Worm (Caenorhabditis elegans): ENCODE data around the gene math-26.

ce11 chrII:1722394-1722793 lies 49.1 kb upstream of the math-26 start, which contains the start of the genes fbxb-5 and btb-8:
- TF ChIP-seq ama-1 (optimal IDR thresholded peaks at IDR 0.05) = no peak
- no peak for TF ChIP-seq unc-39 (tag; optimal IDR thresholded peaks at IDR 0.05)
- TF ChIP-seq lin-39 (tag; optimal IDR thresholded peaks at IDR 0.05) = no peak
- no peak for TF ChIP-seq unc-62 (GFP tag; optimal IDR thresholded peaks at IDR 0.05)
- no peak for TF ChIP-seq nhr-77 (tag; optimal IDR thresholded peaks at IDR 0.05)
- no peak for TF ChIP-seq mdl-1 (tag; optimal IDR thresholded peaks at IDR 0.05)
- no peak for TF ChIP-seq ZK546.5 (tag; optimal IDR thresholded peaks at IDR 0.05)
- no peak for TF ChIP-seq peb-1 (tag; optimal IDR thresholded peaks at IDR 0.05)
- TF ChIP-seq alr-1 (tag; optimal IDR thresholded peaks at IDR 0.05) = no peak
- no peak for TF ChIP-seq ztf-11 (tag; optimal IDR thresholded peaks at IDR 0.05)
- no peak for TF ChIP-seq elt-1 (tag; optimal IDR thresholded peaks at IDR 0.05)
- no peak for TF ChIP-seq dmd-4 (tag; optimal IDR thresholded peaks at IDR 0.05)
- no peak for TF ChIP-seq ceh-82 (tag; optimal IDR thresholded peaks at IDR 0.05)
